Fruit fly (Drosophila melanogaster): ENCODE measurements around the gene CG17361.
A peak's percentile ranks its signal among the peaks of the same experiment; 100 is the strongest.

Gene CG17361

dm6 chr3L:14001658-14002523, 4.9 kb downstream of the CG17361 start, which contains the start of the genes Nprl3 and upSET (continued):
- TF ChIP-seq Med (GFP tag) (peak; percentile 81), Bdp1 (GFP tag; optimal IDR thresholded peaks at IDR 0.05) (no peak), sd (tag; optimal IDR thresholded peaks at IDR 0.05) (no peak), CG15514 (GFP tag; optimal IDR thresholded peaks at IDR 0.05) (peak; percentile 70), Antp (GFP tag; optimal IDR thresholded peaks at IDR 0.05) (no peak), cwo (GFP tag; optimal IDR thresholded peaks at IDR 0.05) (no peak), Vsx1 (GFP tag; optimal IDR thresholded peaks at IDR 0.05) (no peak), crc (GFP tag; optimal IDR thresholded peaks at IDR 0.05) (no peak), Hsf (GFP tag; optimal IDR thresholded peaks at IDR 0.05) (peak; percentile 20), unpg (GFP tag; optimal IDR thresholded peaks at IDR 0.05) (peak; percentile 6), disco-r (GFP tag; optimal IDR thresholded peaks at IDR 0.05) (no peak), CG32772 (GFP tag; IDR thresholded peaks at IDR 0.05) (no peak), Jarid2 (GFP tag; optimal IDR thresholded peaks at IDR 0.05) (peak; percentile 33), exex (tag; optimal IDR thresholded peaks at IDR 0.05) (no peak), Scr (GFP tag; IDR thresholded peaks at IDR 0.05; ENCODE audit: partially characterized antibody) (peak; percentile 87), Asciz (GFP tag; optimal IDR thresholded peaks at IDR 0.05) (peak; percentile 18), HmgD (GFP tag; optimal IDR thresholded peaks at IDR 0.05) (peak; percentile 9), bcd (GFP tag; optimal IDR thresholded peaks at IDR 0.05) (no peak), CG12391 (tag; optimal IDR thresholded peaks at IDR 0.05) (peak; percentile 27), CG14014 (GFP tag; IDR thresholded peaks at IDR 0.05) (no peak), Chrac-16 (GFP tag; optimal IDR thresholded peaks at IDR 0.05) (no peak), Hmx (GFP tag; optimal IDR thresholded peaks at IDR 0.05) (no peak), CG34224 (GFP tag; IDR thresholded peaks at IDR 0.05; ENCODE audit: partially characterized antibody) (peak; percentile 81), CG34376 (GFP tag; optimal IDR thresholded peaks at IDR 0.05) (no peak), bigmax (GFP tag; optimal IDR thresholded peaks at IDR 0.05) (no peak), Poxn (GFP tag; IDR thresholded peaks at IDR 0.05) (no peak), chinmo (GFP tag; IDR thresholded peaks at IDR 0.05; ENCODE audit: partially characterized antibody) (peak; percentile 71; the same call in 1 of the 4 replicates), Aef1 (GFP tag; IDR thresholded peaks at IDR 0.05) (no peak), lmd (GFP tag; IDR thresholded peaks at IDR 0.05) (no peak), CG16779 (GFP tag; IDR thresholded peaks at IDR 0.05) (no peak), ind (GFP tag; optimal IDR thresholded peaks at IDR 0.05) (no peak), CG31365 (tag; optimal IDR thresholded peaks at IDR 0.05) (no peak), MTF-1 (GFP tag; optimal IDR thresholded peaks at IDR 0.05; ENCODE audit: borderline replicate concordance) (no peak), gt (GFP tag; IDR thresholded peaks at IDR 0.05) (no peak), run (tag; optimal IDR thresholded peaks at IDR 0.05) (no peak), CG3281 (GFP tag; optimal IDR thresholded peaks at IDR 0.05) (no peak), Stat92E (GFP tag; optimal IDR thresholded peaks at IDR 0.05) (no peak), Six4 (GFP tag; optimal IDR thresholded peaks at IDR 0.05) (no peak), Pdp1 (GFP tag; optimal IDR thresholded peaks at IDR 0.05) (peak in 1 of 2 experiments; percentile 5), Bteb2 (GFP tag; optimal IDR thresholded peaks at IDR 0.05) (no peak), slbo (GFP tag; IDR thresholded peaks at IDR 0.05) (no peak), unc-4 (GFP tag; IDR thresholded peaks at IDR 0.05; ENCODE audit: partially characterized antibody) (peak; percentile 85), eve (GFP tag; optimal IDR thresholded peaks at IDR 0.05) (no peak), so (GFP tag; IDR thresholded peaks at IDR 0.05) (no peak), zen2 (GFP tag; IDR thresholded peaks at IDR 0.05; ENCODE audit: partially characterized antibody) (peak; percentile 20; the same call in 1 of the 3 replicates), danr (GFP tag; IDR thresholded peaks at IDR 0.05) (no peak)
